Worm (Caenorhabditis elegans) whole organism, young adult: ENCODE measurements around the gene R05H5.7.
A peak's percentile ranks its signal among the peaks of the same experiment; 100 is the strongest.

Experiments
- B0019.2 ChIP-seq: fragments of 200-800 bp; sonication (Bioruptor generic); conservative IDR thresholded peaks from 2 replicates; pipeline ENCODE4 v1.3.6; 2022; ENCODE audit warnings: missing genetic modification reagents, missing genetic modification characterization, missing compliant biosample characterization
- F33H1.4 ChIP-seq: fragments of 200-800 bp; sonication (Bioruptor generic); IDR thresholded peaks from 2 replicates; pipeline ENCODE4 v1.3.6; 2022; ENCODE audit warnings: missing genetic modification reagents, missing genetic modification characterization, missing compliant biosample characterization
- F49E8.2 ChIP-seq: sonication (generic microtip); optimal IDR thresholded peaks from 3 replicates; lab custom pipeline; 2017; ENCODE audit warnings: missing genetic modification characterization, mild to moderate bottlenecking, missing compliant biosample characterization, antibody characterized with exemption, moderate library complexity; ENCODE audit not compliant: insufficient read depth
- F52B5.7 ChIP-seq: sonication (generic microtip); optimal IDR thresholded peaks from 2 replicates; lab custom pipeline; 2016; ENCODE audit warnings: mild to moderate bottlenecking, missing genetic modification characterization, missing compliant biosample characterization
- T07F8.4 ChIP-seq: sonication (generic microtip); optimal IDR thresholded peaks from 2 replicates; lab custom pipeline; 2016; ENCODE audit warnings: mild to moderate bottlenecking, missing genetic modification characterization, moderate library complexity, missing compliant biosample characterization
- Y53G8AR.9 ChIP-seq: fragments of 200-800 bp; sonication (Bioruptor generic); conservative IDR thresholded peaks from 2 replicates; pipeline ENCODE4 v1.3.6; 2022; ENCODE audit warnings: missing genetic modification reagents, missing genetic modification characterization, missing compliant biosample characterization
- Y67H2A.10 ChIP-seq: fragments of 200-800 bp; sonication (Bioruptor generic); conservative IDR thresholded peaks from 2 replicates; pipeline ENCODE4 v1.3.6; 2022; ENCODE audit warnings: missing genetic modification reagents, missing genetic modification characterization, missing compliant biosample characterization
- Y95B8A.8 ChIP-seq: fragments of 200-800 bp; sonication (Bioruptor generic); IDR thresholded peaks from 2 replicates; pipeline ENCODE4 v1.3.6; 2022; ENCODE audit warnings: missing genetic modification reagents, missing genetic modification characterization, missing compliant biosample characterization
- ZK185.1 ChIP-seq: sonication (generic microtip); optimal IDR thresholded peaks from 2 replicates; lab custom pipeline; 2016; ENCODE audit warnings: mild to moderate bottlenecking, missing genetic modification characterization, missing compliant biosample characterization; ENCODE audit not compliant: poor library complexity, severe bottlenecking
- ama-1 ChIP-seq, 3 experiments: fragments of 150-350 bp in 1 of 3; sonication (generic microtip) in 2 of 3; optimal IDR thresholded peaks; 2 replicates each; lab custom pipeline; 2014 to 2018; ENCODE audit warnings: missing biosample characterization in 2 of 3, missing genetic modification characterization in 2 of 3, missing genetic modification reagents in 2 of 3
- aptf-2 ChIP-seq: fragments of 200-800 bp; sonication (Bioruptor generic); conservative IDR thresholded peaks from 2 replicates; pipeline ENCODE4 v1.3.6; 2022; ENCODE audit warnings: missing genetic modification reagents, missing genetic modification characterization, missing compliant biosample characterization
- aptf-3 ChIP-seq: fragments of 200-800 bp; sonication (Bioruptor generic); IDR thresholded peaks from 2 replicates; pipeline ENCODE4 v1.3.6; 2022; ENCODE audit warnings: missing genetic modification characterization, missing compliant biosample characterization
- attf-3 ChIP-seq: fragments of 200-800 bp; sonication (Bioruptor generic); conservative IDR thresholded peaks from 2 replicates; pipeline ENCODE4 v1.3.6; 2022; ENCODE audit warnings: missing genetic modification reagents, missing genetic modification characterization, missing compliant biosample characterization
- ccch-3 ChIP-seq: fragments of 200-800 bp; sonication (Bioruptor generic); optimal IDR thresholded peaks from 2 replicates; lab custom pipeline; 2018; ENCODE audit warnings: mild to moderate bottlenecking, missing genetic modification characterization, missing compliant biosample characterization
- cebp-1 ChIP-seq, 2 experiments: fragments of 200-800 bp in 1 of 2; sonication (Bioruptor generic) in 1 of 2; sonication (generic microtip) in 1 of 2; IDR thresholded peaks in 1 of 2; optimal IDR thresholded peaks in 1 of 2; 2 replicates each; pipeline versions ENCODE4 v1.3.6 to Lab custom; 2017 to 2022; ENCODE audit warnings: missing compliant biosample characterization in 2 of 2, missing genetic modification characterization in 2 of 2, mild to moderate bottlenecking in 1 of 2, missing genetic modification reagents in 1 of 2, moderate library complexity in 1 of 2
- ceh-27 ChIP-seq: fragments of 200-800 bp; sonication (Bioruptor generic); optimal IDR thresholded peaks from 2 replicates; lab custom pipeline; 2018; ENCODE audit warnings: mild to moderate bottlenecking, missing genetic modification characterization, moderate library complexity, missing compliant biosample characterization
- egl-44 ChIP-seq: fragments of 200-800 bp; sonication (Bioruptor generic); IDR thresholded peaks from 2 replicates; pipeline ENCODE4 v1.3.6; 2022; ENCODE audit warnings: missing genetic modification reagents, missing genetic modification characterization, missing compliant biosample characterization
- ekl-4 ChIP-seq: fragments of 200-800 bp; sonication (Bioruptor generic); IDR thresholded peaks from 2 replicates; pipeline ENCODE4 v1.3.6; 2022; ENCODE audit warnings: missing genetic modification reagents, missing genetic modification characterization, missing compliant biosample characterization
- ets-4 ChIP-seq: fragments of 200-800 bp; sonication (Bioruptor generic); optimal IDR thresholded peaks from 2 replicates; lab custom pipeline; 2018; ENCODE audit warnings: mild to moderate bottlenecking, missing genetic modification characterization, missing compliant biosample characterization
- hlh-26 ChIP-seq: fragments of 200-800 bp; sonication (Bioruptor generic); conservative IDR thresholded peaks from 2 replicates; pipeline ENCODE4 v1.3.6; 2022; ENCODE audit warnings: missing genetic modification reagents, missing genetic modification characterization, missing compliant biosample characterization
- let-526 ChIP-seq: fragments of 200-800 bp; sonication (Bioruptor generic); IDR thresholded peaks from 2 replicates; pipeline ENCODE4 v1.3.6; 2022; ENCODE audit warnings: missing genetic modification reagents, missing genetic modification characterization, missing compliant biosample characterization
- madf-10 ChIP-seq: sonication (generic microtip); optimal IDR thresholded peaks from 2 replicates; lab custom pipeline; 2016; ENCODE audit warnings: mild to moderate bottlenecking, missing genetic modification characterization, missing compliant biosample characterization
- madf-3 ChIP-seq: fragments of 200-800 bp; sonication (Bioruptor generic); IDR thresholded peaks from 2 replicates; pipeline ENCODE4 v1.3.6; 2022; ENCODE audit warnings: missing genetic modification reagents, missing genetic modification characterization, missing compliant biosample characterization
- madf-6 ChIP-seq: fragments of 200-800 bp; sonication (Bioruptor generic); IDR thresholded peaks from 2 replicates; pipeline ENCODE4 v1.3.6; 2022; ENCODE audit warnings: missing genetic modification reagents, missing genetic modification characterization, missing compliant biosample characterization
- mxl-1 ChIP-seq: sonication (generic microtip); optimal IDR thresholded peaks from 2 replicates; lab custom pipeline; 2016; ENCODE audit warnings: missing genetic modification characterization, missing compliant biosample characterization
- nfya-1 ChIP-seq: sonication (generic microtip); optimal IDR thresholded peaks from 2 replicates; lab custom pipeline; 2017; ENCODE audit warnings: antibody characterized with exemption, missing compliant biosample characterization, missing genetic modification characterization, borderline replicate concordance; ENCODE audit not compliant: insufficient read depth
- nhr-120 ChIP-seq: fragments of 200-800 bp; sonication (Bioruptor generic); IDR thresholded peaks from 2 replicates; pipeline ENCODE4 v1.3.6; 2022; ENCODE audit warnings: missing genetic modification characterization, missing compliant biosample characterization
- snpc-3.4 ChIP-seq: sonication (generic microtip); optimal IDR thresholded peaks from 2 replicates; lab custom pipeline; 2017; ENCODE audit warnings: missing genetic modification characterization, mild to moderate bottlenecking, missing compliant biosample characterization, antibody characterized with exemption, moderate library complexity, missing genotype, missing genetic modification reagents
- sptf-2 ChIP-seq: fragments of 200-800 bp; sonication (Bioruptor generic); optimal IDR thresholded peaks from 2 replicates; lab custom pipeline; 2018; ENCODE audit warnings: mild to moderate bottlenecking, missing genetic modification characterization, missing compliant biosample characterization
- zfh-2 ChIP-seq: fragments of 200-800 bp; sonication (Bioruptor generic); conservative IDR thresholded peaks from 2 replicates; pipeline ENCODE4 v1.3.6; 2022; ENCODE audit warnings: missing genetic modification reagents, missing genetic modification characterization, missing compliant biosample characterization
- zim-3 ChIP-seq: sonication (generic microtip); optimal IDR thresholded peaks from 2 replicates; lab custom pipeline; 2017; ENCODE audit warnings: mild to moderate bottlenecking, missing genetic modification characterization, moderate library complexity, missing compliant biosample characterization
- ztf-22 ChIP-seq: fragments of 200-800 bp; sonication (Bioruptor generic); optimal IDR thresholded peaks from 2 replicates; lab custom pipeline; 2018; ENCODE audit warnings: mild to moderate bottlenecking, missing genetic modification characterization, moderate library complexity, missing compliant biosample characterization
- ztf-25 ChIP-seq: fragments of 200-800 bp; sonication (Bioruptor generic); IDR thresholded peaks from 2 replicates; pipeline ENCODE4 v1.3.6; 2022; ENCODE audit warnings: missing genetic modification reagents, missing genetic modification characterization, missing compliant biosample characterization
- ztf-26 ChIP-seq: sonication (generic microtip); optimal IDR thresholded peaks from 2 replicates; lab custom pipeline; 2017; ENCODE audit warnings: missing genetic modification characterization, missing compliant biosample characterization
- ztf-3 ChIP-seq: fragments of 200-800 bp; sonication (Bioruptor generic); optimal IDR thresholded peaks from 2 replicates; lab custom pipeline; 2018; ENCODE audit warnings: mild to moderate bottlenecking, missing genetic modification characterization, missing compliant biosample characterization
- ztf-6 ChIP-seq: fragments of 200-800 bp; sonication (Bioruptor generic); IDR thresholded peaks from 2 replicates; pipeline ENCODE4 v1.3.6; 2022; ENCODE audit warnings: missing genetic modification reagents, missing genetic modification characterization, missing compliant biosample characterization

R05H5.7 gene

DNA sequence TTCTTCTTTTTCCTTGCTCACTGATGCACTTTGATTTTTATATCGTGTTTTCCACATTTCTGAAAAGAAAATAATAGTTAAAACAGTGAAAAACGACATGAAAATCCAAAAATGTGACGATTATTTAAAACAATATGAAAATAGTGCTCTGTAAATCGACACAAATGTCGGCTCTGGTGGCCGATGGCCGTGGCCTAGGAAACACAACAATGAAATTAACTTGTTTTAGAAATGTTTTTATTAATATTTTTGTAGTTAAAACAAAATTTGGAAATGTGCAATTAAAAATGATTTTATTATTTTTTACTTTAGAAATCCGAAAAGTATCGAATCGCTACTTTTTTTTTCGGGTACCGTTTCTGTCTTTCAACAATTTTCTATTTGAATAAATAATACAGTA is 8.5 kb downstream of the R05H5.7 start, which contains the start of gene arv-1 (continued):
- TF ChIP-seq snpc-3.4 (tag; lab: Kevin White, UChicago) (no peak), egl-44 (GFP tag; lab: Robert Waterston, UW) (no peak), aptf-2 (GFP tag; lab: Robert Waterston, UW) (no peak), ekl-4 (GFP tag; lab: Robert Waterston, UW) (no peak)
- TF ChIP-seq, all 124 proteins: peak for 13

DNA sequence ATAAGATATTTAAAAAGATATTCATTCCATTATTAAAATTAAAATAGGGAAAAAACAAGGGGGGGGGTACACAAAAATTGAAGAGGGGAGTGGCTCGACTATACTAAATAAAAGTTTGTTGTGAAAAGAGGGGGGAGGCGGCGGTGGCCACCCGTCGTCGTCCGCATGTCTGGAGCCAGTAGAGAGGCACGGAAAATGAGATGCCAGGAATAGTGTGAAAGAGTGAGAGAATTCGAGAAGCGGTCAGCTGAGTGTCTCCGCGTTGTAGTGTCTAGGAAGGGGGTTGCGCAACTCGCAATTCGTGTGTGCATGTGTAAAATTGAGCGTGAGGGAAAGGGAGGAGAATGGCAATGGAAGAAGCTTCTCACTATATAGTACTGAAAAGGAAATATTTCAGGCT is 10.0 kb downstream of the R05H5.7 start:
- TF ChIP-seq ztf-3 (GFP tag; lab: Kevin White, UChicago) (no peak), cebp-1 (GFP tag; IDR thresholded peaks at IDR 0.05; lab: Robert Waterston, UW) (no peak), cebp-1 (tag; optimal IDR thresholded peaks at IDR 0.05; lab: Kevin White, UChicago) (peak; percentile 24), zfh-2 (GFP tag; lab: Robert Waterston, UW) (peak; percentile 55; the same call in 1 of the 2 replicates)

DNA sequence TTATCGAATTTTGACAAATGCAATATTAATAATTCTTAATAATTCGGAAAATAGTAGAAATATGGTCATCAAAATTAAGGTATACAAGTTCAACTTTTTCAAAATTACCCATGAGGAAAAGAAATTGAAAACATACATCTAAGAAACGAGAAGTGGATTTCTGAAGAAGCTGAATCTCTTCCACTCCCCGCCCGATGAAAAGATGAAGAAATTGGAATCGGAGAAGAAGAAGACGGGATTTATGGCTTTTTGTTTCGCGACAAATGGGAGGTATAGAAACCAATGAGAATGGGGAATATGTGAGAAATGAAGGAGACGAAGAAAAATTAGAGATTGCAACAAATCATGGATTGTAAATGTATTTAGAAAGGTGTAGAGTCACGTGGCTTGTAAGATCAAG is 10.8 kb downstream of the R05H5.7 start:
- TF ChIP-seq madf-6 (no peak), ZK185.1 (tag; lab: Kevin White, UChicago) (no peak), zfh-2 (GFP tag; lab: Robert Waterston, UW) (no peak), cebp-1 (GFP tag; IDR thresholded peaks at IDR 0.05; lab: Robert Waterston, UW) (no peak), cebp-1 (tag; optimal IDR thresholded peaks at IDR 0.05; lab: Kevin White, UChicago) (no peak), ceh-27 (GFP tag; lab: Kevin White, UChicago) (no peak), T07F8.4 (tag; lab: Kevin White, UChicago) (no peak)

DNA sequence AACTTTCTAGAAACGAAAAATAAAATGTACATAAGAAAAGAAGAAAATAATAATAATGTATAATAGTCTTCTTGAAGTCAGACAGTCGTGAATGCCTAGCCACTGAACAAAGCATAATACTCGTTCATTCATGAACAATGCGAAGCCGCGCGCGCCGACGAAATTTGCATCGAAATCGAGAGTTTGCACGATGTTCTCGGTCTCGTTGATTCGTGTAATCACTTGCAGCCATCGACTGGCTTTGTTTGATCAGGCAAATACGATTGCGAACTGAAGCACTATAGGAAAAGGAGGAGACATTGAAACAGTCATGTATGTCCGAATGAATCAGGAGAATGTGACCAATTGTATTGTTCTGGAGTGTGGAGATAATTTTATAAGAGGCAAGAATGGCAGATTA is 11.5 kb downstream of the R05H5.7 start:
- TF ChIP-seq F49E8.2 (tag; lab: Kevin White, UChicago) (no peak), madf-3 (GFP tag; lab: Robert Waterston, UW) (no peak), ekl-4 (GFP tag; lab: Robert Waterston, UW) (no peak), ztf-25 (GFP tag; lab: Robert Waterston, UW) (no peak), attf-3 (no peak), ztf-6 (GFP tag; lab: Robert Waterston, UW) (no peak), sptf-2 (GFP tag; lab: Kevin White, UChicago) (no peak), ccch-3 (no peak), ztf-26 (no peak), F33H1.4 (GFP tag; lab: Robert Waterston, UW) (no peak), Y53G8AR.9 (GFP tag; lab: Robert Waterston, UW) (no peak), hlh-26 (no peak)

DNA sequence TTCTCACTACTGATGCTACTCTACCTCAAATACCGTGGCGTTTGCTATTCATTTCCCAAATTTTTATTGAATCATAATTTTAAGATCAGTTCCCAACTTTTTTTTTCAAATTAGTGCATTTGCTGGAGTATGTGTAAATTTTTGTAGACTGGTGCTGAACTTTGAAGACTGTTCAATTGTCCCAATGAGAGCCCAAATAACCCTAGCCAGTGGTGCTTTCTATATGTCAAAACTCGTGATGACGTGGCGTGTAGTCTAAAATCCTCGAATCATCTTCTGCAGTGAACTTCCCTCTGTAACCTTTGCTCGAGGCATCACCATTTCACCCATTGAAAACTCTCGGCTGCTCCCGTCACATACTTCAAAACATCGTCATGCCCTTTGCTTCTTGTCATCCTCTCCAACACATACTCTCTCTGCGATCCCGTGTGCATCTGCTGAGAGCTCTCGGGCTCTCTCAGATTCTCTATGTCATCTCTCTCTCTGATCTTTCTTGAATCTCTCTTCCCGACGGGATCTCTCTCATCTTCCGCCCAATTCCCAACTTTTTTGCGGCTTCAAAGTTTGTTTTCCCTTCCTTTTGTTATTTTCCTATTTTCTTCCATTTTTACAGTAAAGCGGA is 12.2 kb downstream of the R05H5.7 start:
- TF ChIP-seq ets-4 (GFP tag; lab: Kevin White, UChicago) (no peak), zfh-2 (GFP tag; lab: Robert Waterston, UW) (peak; percentile 57)

DNA sequence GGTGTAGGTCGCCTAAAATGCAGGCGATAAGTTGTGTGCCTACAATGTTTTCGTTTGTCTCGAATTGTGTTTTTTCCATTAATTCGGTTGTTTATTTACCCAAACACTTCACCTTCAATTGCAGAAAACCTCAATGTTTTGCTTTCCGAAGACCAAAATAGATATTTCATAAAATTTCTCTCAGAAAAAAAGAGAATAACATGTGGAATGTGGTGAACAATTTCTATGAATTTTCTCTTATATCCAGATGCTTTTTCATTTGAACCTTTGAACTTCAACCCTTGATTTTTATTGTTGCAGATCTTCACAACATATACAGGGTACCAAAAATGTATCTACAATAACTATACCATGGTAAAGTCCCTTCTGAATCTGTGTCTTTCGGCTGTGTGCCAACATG is 14.1 kb downstream of the R05H5.7 start, which contains the start of gene T01E8.1:
TSS of gene T01E8.1 (plus strand) at position 301 of the 400 bp plus-strand sequence.
- TF ChIP-seq Y95B8A.8, result no peak
- no peak for TF ChIP-seq madf-10 (tag; lab: Kevin White, UChicago)

DNA sequence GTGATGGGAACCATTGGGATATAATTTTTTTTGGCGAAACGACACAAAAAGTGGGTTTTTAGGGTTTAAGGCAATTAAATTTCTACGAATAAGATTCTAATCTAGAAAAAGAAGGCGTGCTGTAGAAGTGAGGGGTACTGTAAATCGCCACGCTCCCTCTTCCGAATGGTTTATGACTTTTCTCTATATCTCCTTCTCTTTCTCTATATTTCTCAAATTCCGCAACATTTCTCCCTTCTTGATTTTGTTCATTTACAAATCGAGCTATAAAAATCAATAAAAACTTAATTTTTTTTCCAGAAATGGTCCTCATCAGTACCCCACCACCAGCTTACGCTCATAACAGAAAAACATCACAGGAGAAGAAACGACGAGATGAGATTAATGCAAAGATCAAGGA is 25.9 kb downstream of the R05H5.7 start, which contains the start of gene ref-1:
TSS of gene ref-1 (plus strand) at position 301 of the 400 bp plus-strand sequence.
- TF ChIP-seq Y67H2A.10 (GFP tag; lab: Robert Waterston, UW), result no peak
- TF ChIP-seq aptf-3 (GFP tag; lab: Robert Waterston, UW), result no peak
- no peak for TF ChIP-seq zim-3 (tag; lab: Kevin White, UChicago)
- TF ChIP-seq F52B5.7 (tag; lab: Kevin White, UChicago), result no peak
- TF ChIP-seq let-526, result no peak
- TF ChIP-seq ama-1 (optimal IDR thresholded peaks at IDR 0.05; lab: Kevin White, UChicago), result no peak
- TF ChIP-seq ama-1 (GFP tag; optimal IDR thresholded peaks at IDR 0.05; lab: Kevin White, UChicago), result no peak
- TF ChIP-seq ztf-6 (GFP tag; lab: Robert Waterston, UW), result no peak
- no peak for TF ChIP-seq mxl-1 (tag; lab: Kevin White, UChicago)
- TF ChIP-seq B0019.2 (GFP tag; lab: Robert Waterston, UW), result no peak
- TF ChIP-seq ztf-22, result no peak
- TF ChIP-seq ztf-3 (GFP tag; lab: Kevin White, UChicago), result no peak
- TF ChIP-seq hlh-26, result no peak
- TF ChIP-seq nfya-1, result no peak
- TF ChIP-seq nhr-120, result no peak
